Fruit fly (Drosophila melanogaster): ENCODE measurements around the gene CG31952.

The CG31952 gene

DNA sequence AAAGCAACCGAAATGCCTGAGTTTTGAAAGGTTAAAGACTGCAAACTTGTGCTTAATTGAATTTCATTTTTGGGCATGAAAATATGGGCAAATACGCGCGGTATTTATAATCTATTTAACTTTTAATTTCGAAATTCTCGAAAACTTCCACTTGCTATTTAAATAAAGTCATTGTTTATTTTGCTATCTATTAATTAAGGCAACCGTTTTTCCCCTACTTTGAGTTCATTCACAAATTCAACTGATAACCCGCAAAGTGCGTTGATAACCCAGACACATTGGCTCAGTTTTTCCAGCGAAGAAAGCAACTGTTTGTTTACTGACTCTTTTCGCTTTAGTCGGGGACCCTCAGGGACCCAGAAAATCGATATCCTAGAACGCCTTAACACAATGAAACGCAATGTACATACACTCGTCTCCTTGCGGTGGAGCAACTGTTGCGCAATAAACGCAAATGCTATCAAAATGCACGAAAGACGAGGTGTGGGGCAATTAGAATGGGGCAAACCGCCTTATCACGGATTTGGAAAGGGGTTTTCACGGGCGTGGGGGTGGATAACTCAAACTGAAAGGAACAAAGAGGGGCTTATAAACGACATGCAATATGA lies 44.6 kb upstream of the CG31952 start:
- TF ChIP-seq CG10348 (GFP tag; IDR thresholded peaks at IDR 0.05) (no peak), CG4496 (GFP tag; IDR thresholded peaks at IDR 0.05) (no peak), D1 (tag; optimal IDR thresholded peaks at IDR 0.05) (no peak), CG34367 (tag; optimal IDR thresholded peaks at IDR 0.05) (no peak), CG12605 (GFP tag; IDR thresholded peaks at IDR 0.05) (no peak), CG14655 (GFP tag; optimal IDR thresholded peaks at IDR 0.05) (no peak)

DNA sequence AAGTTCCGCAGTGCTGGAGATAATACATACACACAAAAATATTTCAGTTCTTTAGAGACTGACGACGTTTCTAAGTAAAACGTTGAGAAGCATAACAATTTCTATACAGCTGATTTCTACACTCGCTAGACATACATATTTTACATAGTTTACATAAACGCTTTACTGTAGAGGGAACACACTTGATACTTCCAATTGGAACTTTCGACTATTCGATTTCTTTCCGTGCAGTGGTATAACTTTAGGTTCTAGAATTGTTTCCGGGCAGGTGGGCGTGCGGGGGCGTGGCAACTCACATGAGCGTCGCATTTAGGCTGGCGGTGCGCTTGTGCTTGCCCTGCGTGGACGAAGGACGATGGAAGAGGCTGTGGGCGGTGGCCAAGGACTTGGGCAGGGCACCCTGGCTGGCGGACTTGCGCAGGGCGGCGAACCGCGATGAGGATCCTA lies 44.0 kb upstream of the CG31952 start:
- no peak for TF ChIP-seq rn (GFP tag; IDR thresholded peaks at IDR 0.05)
- no peak for TF ChIP-seq CG12605 (GFP tag; IDR thresholded peaks at IDR 0.05)
- TF ChIP-seq CG9948 (tag; optimal IDR thresholded peaks at IDR 0.05), result no peak
- TF ChIP-seq Ets98B (GFP tag; IDR thresholded peaks at IDR 0.05), result peak; percentile 49
- peak; percentile 3 for TF ChIP-seq CG17806 (tag; optimal IDR thresholded peaks at IDR 0.05)
- peak; percentile 20 for TF ChIP-seq CG8159 (tag; optimal IDR thresholded peaks at IDR 0.05)
- peak; percentile 2 for TF ChIP-seq CG15710 (tag; optimal IDR thresholded peaks at IDR 0.05)
- TF ChIP-seq Pif1A (GFP tag; optimal IDR thresholded peaks at IDR 0.05), result peak; percentile 39
- no peak for TF ChIP-seq CG34367 (tag; optimal IDR thresholded peaks at IDR 0.05)
- peak; percentile 29 for TF ChIP-seq CG14655 (GFP tag; optimal IDR thresholded peaks at IDR 0.05)
- no peak for TF ChIP-seq EcR (GFP tag; optimal IDR thresholded peaks at IDR 0.05)
- peak; percentile 47; the same call in 1 of the 3 replicates for TF ChIP-seq CG4496 (GFP tag; IDR thresholded peaks at IDR 0.05)
- peak; percentile 24 for TF ChIP-seq CG8301 (tag; optimal IDR thresholded peaks at IDR 0.05)
- no peak for TF ChIP-seq Pif1B (GFP tag; optimal IDR thresholded peaks at IDR 0.05)
- TF ChIP-seq fd96Ca (GFP tag; IDR thresholded peaks at IDR 0.05), result peak; percentile 35; the same call in 1 of the 3 replicates
- TF ChIP-seq CG32121 (GFP tag; IDR thresholded peaks at IDR 0.05), result peak; percentile 41; the same call in 1 of the 2 replicates

DNA sequence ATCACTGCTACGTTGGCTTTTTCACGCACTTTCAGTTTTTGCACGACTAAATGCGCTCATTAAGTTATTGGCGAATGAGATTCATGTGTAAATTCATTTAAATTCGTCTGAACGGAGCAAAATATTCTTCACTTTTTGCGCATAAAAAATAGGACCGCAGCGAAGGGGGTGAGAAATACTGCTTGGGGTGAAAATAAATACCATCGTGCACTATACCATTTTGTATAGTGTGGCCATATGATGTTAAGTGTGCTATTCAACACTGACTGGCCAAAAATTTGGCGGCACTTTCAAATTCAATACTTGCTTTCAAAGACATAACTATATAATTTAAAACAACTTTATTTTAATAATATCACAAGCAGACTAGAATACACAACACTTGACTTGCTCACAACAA lies 43.3 kb upstream of the CG31952 start, which contains the start of gene GramD1B:
Gene GramD1B, minus strand, starts transcription at position 131 of the 400 bp plus-strand sequence.
- TF ChIP-seq CG8159 (tag; optimal IDR thresholded peaks at IDR 0.05), result no peak
- no peak for TF ChIP-seq CG4496 (GFP tag; IDR thresholded peaks at IDR 0.05)
- TF ChIP-seq CG32121 (GFP tag; IDR thresholded peaks at IDR 0.05), result no peak
- TF ChIP-seq CG12605 (GFP tag; IDR thresholded peaks at IDR 0.05), result no peak
- no peak for TF ChIP-seq CG8301 (tag; optimal IDR thresholded peaks at IDR 0.05)
- no peak for TF ChIP-seq CG13204 (GFP tag; optimal IDR thresholded peaks at IDR 0.05)
- no peak for TF ChIP-seq EcR (GFP tag; optimal IDR thresholded peaks at IDR 0.05)
- TF ChIP-seq CG15710 (tag; optimal IDR thresholded peaks at IDR 0.05), result no peak
- TF ChIP-seq CG14655 (GFP tag; optimal IDR thresholded peaks at IDR 0.05), result no peak
- TF ChIP-seq Ets98B (GFP tag; IDR thresholded peaks at IDR 0.05), result no peak
- no peak for TF ChIP-seq Pif1A (GFP tag; optimal IDR thresholded peaks at IDR 0.05)
- TF ChIP-seq CG34367 (tag; optimal IDR thresholded peaks at IDR 0.05), result no peak
- no peak for TF ChIP-seq gl (tag; optimal IDR thresholded peaks at IDR 0.05)
- TF ChIP-seq CG10348 (GFP tag; IDR thresholded peaks at IDR 0.05), result no peak
- TF ChIP-seq Pif1B (GFP tag; optimal IDR thresholded peaks at IDR 0.05), result no peak
- TF ChIP-seq D1 (tag; optimal IDR thresholded peaks at IDR 0.05), result no peak
- TF ChIP-seq fd96Ca (GFP tag; IDR thresholded peaks at IDR 0.05), result no peak
- TF ChIP-seq CG9948 (tag; optimal IDR thresholded peaks at IDR 0.05), result no peak
- no peak for TF ChIP-seq rn (GFP tag; IDR thresholded peaks at IDR 0.05)
- TF ChIP-seq Snoo (tag; optimal IDR thresholded peaks at IDR 0.05), result no peak

DNA sequence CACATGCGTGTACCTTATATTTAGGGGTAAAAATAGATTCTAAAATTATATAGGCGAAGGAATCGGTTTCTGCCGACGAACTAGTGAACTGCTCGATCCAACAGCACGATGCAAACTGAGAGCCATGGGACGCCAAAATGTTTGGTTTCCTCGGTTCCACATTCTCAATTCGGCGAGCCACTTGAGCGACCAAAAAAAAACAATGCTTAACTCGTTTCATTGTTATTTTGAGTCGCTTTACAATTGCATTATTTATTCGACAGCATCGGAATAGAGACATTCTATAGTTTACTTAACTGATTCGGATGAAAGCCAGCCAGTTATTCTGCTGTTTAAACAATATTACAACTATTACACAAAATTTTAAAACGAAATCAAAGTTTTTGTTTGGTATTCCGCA lies 40.9 kb upstream of the CG31952 start, which contains the start of gene CG15412:
Gene CG15412, minus strand, starts transcription at position 101 of the 400 bp plus-strand sequence.
- TF ChIP-seq CG4496 (GFP tag; IDR thresholded peaks at IDR 0.05) (no peak), CG8301 (tag; optimal IDR thresholded peaks at IDR 0.05) (no peak), Pif1A (GFP tag; optimal IDR thresholded peaks at IDR 0.05) (no peak), Ets98B (GFP tag; IDR thresholded peaks at IDR 0.05) (no peak), CG9948 (tag; optimal IDR thresholded peaks at IDR 0.05) (no peak), rn (GFP tag; IDR thresholded peaks at IDR 0.05) (no peak), CG32121 (GFP tag; IDR thresholded peaks at IDR 0.05) (no peak), CG15710 (tag; optimal IDR thresholded peaks at IDR 0.05) (no peak), D1 (tag; optimal IDR thresholded peaks at IDR 0.05) (no peak), fd96Ca (GFP tag; IDR thresholded peaks at IDR 0.05) (no peak), CG17806 (tag; optimal IDR thresholded peaks at IDR 0.05) (no peak), EcR (GFP tag; optimal IDR thresholded peaks at IDR 0.05) (no peak), CG12605 (GFP tag; IDR thresholded peaks at IDR 0.05) (no peak), gl (tag; optimal IDR thresholded peaks at IDR 0.05) (no peak), CG34367 (tag; optimal IDR thresholded peaks at IDR 0.05) (no peak), CG10348 (GFP tag; IDR thresholded peaks at IDR 0.05) (no peak), Snoo (tag; optimal IDR thresholded peaks at IDR 0.05) (no peak), CG13204 (GFP tag; optimal IDR thresholded peaks at IDR 0.05) (no peak)

DNA sequence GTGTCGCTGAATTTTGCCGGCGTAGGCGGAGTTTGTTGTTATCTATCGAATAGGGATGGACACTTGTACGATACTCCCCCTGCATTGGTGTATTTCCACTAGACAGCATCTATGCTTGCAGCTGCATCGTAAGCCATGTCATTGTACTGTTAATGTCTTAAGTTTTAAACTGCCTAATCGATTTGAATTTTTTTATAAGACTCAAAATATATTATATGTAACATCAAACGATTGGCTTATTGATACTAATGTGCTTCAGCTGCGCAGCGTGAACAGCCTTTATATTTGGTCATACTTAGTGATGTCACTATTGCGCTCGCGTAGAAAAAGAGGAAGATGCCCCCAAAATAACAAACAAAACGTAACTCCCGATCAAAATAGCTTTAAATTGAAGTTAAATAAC lies 39.8 kb upstream of the CG31952 start, which contains the start of the genes CG9662 and Ptpa:
Gene CG9662, minus strand, starts transcription at position 54 of the 403 bp plus-strand sequence.
Gene Ptpa, plus strand, starts transcription at position 319 of the 403 bp plus-strand sequence.
- TF ChIP-seq CG13204 (GFP tag; optimal IDR thresholded peaks at IDR 0.05), result no peak
- no peak for TF ChIP-seq Snoo (tag; optimal IDR thresholded peaks at IDR 0.05)
- TF ChIP-seq gl (tag; optimal IDR thresholded peaks at IDR 0.05), result no peak
- peak; percentile 76 for TF ChIP-seq fd96Ca (GFP tag; IDR thresholded peaks at IDR 0.05)
- no peak for TF ChIP-seq CG12605 (GFP tag; IDR thresholded peaks at IDR 0.05)
- TF ChIP-seq CG15710 (tag; optimal IDR thresholded peaks at IDR 0.05), result peak; percentile 61
- no peak for TF ChIP-seq Pif1B (GFP tag; optimal IDR thresholded peaks at IDR 0.05)
- peak; percentile 42 for TF ChIP-seq Ets98B (GFP tag; IDR thresholded peaks at IDR 0.05)
- TF ChIP-seq CG9948 (tag; optimal IDR thresholded peaks at IDR 0.05), result peak; percentile 62
- peak; percentile 54 for TF ChIP-seq Pif1A (GFP tag; optimal IDR thresholded peaks at IDR 0.05)
- TF ChIP-seq CG34367 (tag; optimal IDR thresholded peaks at IDR 0.05), result peak; percentile 35
- 0 out of 2 replicates have a peak, but pooled peaks have one; percentile 14 for TF ChIP-seq CG10348 (GFP tag; IDR thresholded peaks at IDR 0.05)
- no peak for TF ChIP-seq D1 (tag; optimal IDR thresholded peaks at IDR 0.05)
- peak; percentile 67 for TF ChIP-seq CG4496 (GFP tag; IDR thresholded peaks at IDR 0.05)
- peak; percentile 62 for TF ChIP-seq rn (GFP tag; IDR thresholded peaks at IDR 0.05)
- peak; percentile 67 for TF ChIP-seq CG8159 (tag; optimal IDR thresholded peaks at IDR 0.05)
- peak; percentile 59 for TF ChIP-seq CG17806 (tag; optimal IDR thresholded peaks at IDR 0.05)
- peak; percentile 59 for TF ChIP-seq CG8301 (tag; optimal IDR thresholded peaks at IDR 0.05)
- TF ChIP-seq EcR (GFP tag; optimal IDR thresholded peaks at IDR 0.05), result no peak
- peak; percentile 56; the same call in 1 of the 2 replicates for TF ChIP-seq CG32121 (GFP tag; IDR thresholded peaks at IDR 0.05)
- TF ChIP-seq CG14655 (GFP tag; optimal IDR thresholded peaks at IDR 0.05), result peak; percentile 65
